Worm (Caenorhabditis elegans): Measurements from ENCODE around the gene C23H5.15.

C23H5.15 gene

DNA sequence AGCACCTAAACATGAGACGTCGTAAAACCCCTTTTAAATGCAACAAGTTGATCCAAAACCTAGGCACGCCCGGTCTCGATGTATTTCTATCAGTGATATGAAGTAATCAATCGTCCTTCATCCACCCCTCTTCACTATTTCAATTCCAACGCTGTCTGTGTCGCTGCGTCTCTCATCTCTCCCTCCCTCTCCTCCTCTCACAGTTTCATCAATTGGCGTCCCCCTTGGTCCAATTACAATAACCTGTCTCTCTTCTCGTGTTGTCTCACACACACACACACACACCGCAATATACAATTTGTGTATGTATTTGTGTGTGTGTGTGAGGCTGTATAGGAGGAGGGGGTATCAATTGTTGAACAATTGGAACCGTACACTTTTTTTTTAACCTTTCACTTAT is 19.5 kb downstream of the C23H5.15 start:
- TF ChIP-seq ZK337.2 (GFP tag; IDR thresholded peaks at IDR 0.05) (no peak), skn-1 (tag; optimal IDR thresholded peaks at IDR 0.05) (no peak), lin-15B (tag; optimal IDR thresholded peaks at IDR 0.05) (no peak), mdl-1 (tag; optimal IDR thresholded peaks at IDR 0.05) (peak in 1 of 2 experiments; percentile 53), pqm-1 (tag; optimal IDR thresholded peaks at IDR 0.05) (no peak), dpl-1 (GFP tag; optimal IDR thresholded peaks at IDR 0.05) (no peak), unc-130 (GFP tag; optimal IDR thresholded peaks at IDR 0.05) (no peak), nhr-76 (tag; optimal IDR thresholded peaks at IDR 0.05) (no peak), dmd-8 (GFP tag; IDR thresholded peaks at IDR 0.05) (no peak), T20F7.1 (GFP tag; optimal IDR thresholded peaks at IDR 0.05) (no peak), ceh-28 (tag; optimal IDR thresholded peaks at IDR 0.05) (no peak), spr-3 (GFP tag; optimal IDR thresholded peaks at IDR 0.05) (no peak), hif-1 (tag; optimal IDR thresholded peaks at IDR 0.05) (no peak), hlh-30 (tag; optimal IDR thresholded peaks at IDR 0.05; ENCODE audit: insufficient read depth) (no peak), ztf-7 (tag; optimal IDR thresholded peaks at IDR 0.05) (no peak), cey-2 (tag; optimal IDR thresholded peaks at IDR 0.05; ENCODE audit: borderline replicate concordance, insufficient read depth) (no peak), mxl-2 (GFP tag; conservative IDR thresholded peaks at IDR 0.05) (no peak), gei-8 (GFP tag; optimal IDR thresholded peaks at IDR 0.05) (no peak), F44E2.7 (GFP tag; IDR thresholded peaks at IDR 0.05) (no peak), aha-1 (tag) (no peak), ceh-32 (tag; optimal IDR thresholded peaks at IDR 0.05; ENCODE audit: poor library complexity) (no peak), mes-2 (tag; optimal IDR thresholded peaks at IDR 0.05; ENCODE audit: poor library complexity, severe bottlenecking) (peak; percentile 47), ceh-44 (GFP tag; IDR thresholded peaks at IDR 0.05) (no peak), lin-29 (GFP tag; IDR thresholded peaks at IDR 0.05) (no peak), vab-7 (GFP tag; IDR thresholded peaks at IDR 0.05) (no peak), nhr-6 (tag; optimal IDR thresholded peaks at IDR 0.05) (peak; percentile 2), set-16 (GFP tag; IDR thresholded peaks at IDR 0.05) (no peak), Y105C5A.15 (GFP tag; IDR thresholded peaks at IDR 0.05) (no peak), dmd-9 (GFP tag; IDR thresholded peaks at IDR 0.05) (no peak), tag-97 (GFP tag; IDR thresholded peaks at IDR 0.05) (no peak), nhr-111 (GFP tag; optimal IDR thresholded peaks at IDR 0.05) (no peak), daf-19 (GFP tag; conservative IDR thresholded peaks at IDR 0.05) (no peak), lin-13 (GFP tag; optimal IDR thresholded peaks at IDR 0.05) (no peak), dve-1 (tag; optimal IDR thresholded peaks at IDR 0.05; ENCODE audit: insufficient read depth) (peak; percentile 42), ama-1 (optimal IDR thresholded peaks at IDR 0.05) (no peak), F10B5.3 (tag; optimal IDR thresholded peaks at IDR 0.05) (no peak), ZK546.5 (tag; optimal IDR thresholded peaks at IDR 0.05) (no peak), Y5F2A.4 (GFP tag; optimal IDR thresholded peaks at IDR 0.05) (no peak), nhr-25 (tag; optimal IDR thresholded peaks at IDR 0.05; ENCODE audit: borderline replicate concordance, insufficient read depth) (peak; percentile 17), aly-2 (tag; optimal IDR thresholded peaks at IDR 0.05) (no peak), daf-16 (GFP tag; optimal IDR thresholded peaks at IDR 0.05) (no peak), daf-16 (tag; optimal IDR thresholded peaks at IDR 0.05) (no peak), nhr-42 (GFP tag; IDR thresholded peaks at IDR 0.05) (no peak), lin-38 (GFP tag; IDR thresholded peaks at IDR 0.05) (no peak), mxl-3 (GFP tag; optimal IDR thresholded peaks at IDR 0.05) (peak; percentile 71), arid-1 (GFP tag; conservative IDR thresholded peaks at IDR 0.05) (no peak), zfp-2 (tag; optimal IDR thresholded peaks at IDR 0.05) (no peak), madf-9 (GFP tag; conservative IDR thresholded peaks at IDR 0.05) (no peak), hlh-11 (tag; optimal IDR thresholded peaks at IDR 0.05) (no peak), sdz-12 (GFP tag; optimal IDR thresholded peaks at IDR 0.05) (no peak), daf-12 (tag; optimal IDR thresholded peaks at IDR 0.05) (no peak), lsy-2 (tag; optimal IDR thresholded peaks at IDR 0.05) (no peak)
